Worm (Caenorhabditis elegans) whole organism, mixed stage, embryonic: Measurements from ENCODE around the gene islo-1.
A peak's percentile ranks its signal among the peaks of the same experiment; 100 is the strongest.

Source experiments
- M03D4.4 ChIP-seq: sonication (generic microtip); optimal IDR thresholded peaks from 2 replicates; lab custom pipeline; 2017; ENCODE audit warnings: mild to moderate bottlenecking, missing genetic modification characterization, missing compliant biosample characterization
- bed-3 ChIP-seq: fragments of 200-800 bp; sonication (Bioruptor generic); optimal IDR thresholded peaks from 3 replicates; lab custom pipeline; 2018; ENCODE audit warnings: mild to moderate bottlenecking, missing genetic modification characterization, moderate library complexity, missing compliant biosample characterization
- blmp-1 ChIP-seq: fragments of 150-350 bp; optimal IDR thresholded peaks from 2 replicates; lab custom pipeline; 2014; ENCODE audit warnings: missing biosample characterization, missing genetic modification characterization
- ceh-43 ChIP-seq: fragments of 200-800 bp; sonication (Bioruptor generic); optimal IDR thresholded peaks from 2 replicates; lab custom pipeline; 2018; ENCODE audit warnings: mild to moderate bottlenecking, missing genetic modification characterization, moderate library complexity, missing compliant biosample characterization
- ceh-83 ChIP-seq: fragments of 200-800 bp; sonication (Bioruptor generic); optimal IDR thresholded peaks from 2 replicates; lab custom pipeline; 2018; ENCODE audit warnings: mild to moderate bottlenecking, missing genetic modification characterization, missing compliant biosample characterization
- ces-1 ChIP-seq: fragments of 150-350 bp; optimal IDR thresholded peaks from 2 replicates; lab custom pipeline; 2014; ENCODE audit warnings: missing biosample characterization, missing genetic modification reagents, missing genetic modification characterization
- cnd-1 ChIP-seq: fragments of 200-800 bp; sonication (Bioruptor generic); optimal IDR thresholded peaks from 2 replicates; lab custom pipeline; 2018; ENCODE audit warnings: mild to moderate bottlenecking, missing genetic modification characterization, missing compliant biosample characterization
- drap-1 ChIP-seq: fragments of 200-800 bp; sonication (Bioruptor generic); optimal IDR thresholded peaks from 3 replicates; lab custom pipeline; 2018; ENCODE audit warnings: mild to moderate bottlenecking, missing genetic modification characterization, missing compliant biosample characterization
- elt-1 ChIP-seq: sonication (generic microtip); optimal IDR thresholded peaks from 2 replicates; lab custom pipeline; 2017; ENCODE audit warnings: missing genetic modification characterization, mild to moderate bottlenecking, missing compliant biosample characterization, antibody characterized with exemption, moderate library complexity, borderline replicate concordance; ENCODE audit not compliant: insufficient read depth
- elt-3 ChIP-seq: fragments of 150-350 bp; optimal IDR thresholded peaks from 2 replicates; lab custom pipeline; 2014; ENCODE audit warnings: missing biosample characterization, missing genetic modification characterization
- flh-1 ChIP-seq: fragments of 200-800 bp; sonication (Bioruptor generic); optimal IDR thresholded peaks from 2 replicates; lab custom pipeline; 2018; ENCODE audit warnings: mild to moderate bottlenecking, missing genetic modification characterization, moderate library complexity, missing compliant biosample characterization
- ham-2 ChIP-seq: fragments of 200-800 bp; sonication (Bioruptor generic); optimal IDR thresholded peaks from 2 replicates; lab custom pipeline; 2018; ENCODE audit warnings: mild to moderate bottlenecking, missing genetic modification characterization, missing compliant biosample characterization
- hlh-1 ChIP-seq: fragments of 150-350 bp; optimal IDR thresholded peaks from 2 replicates; lab custom pipeline; 2014; ENCODE audit warnings: missing biosample characterization, missing genetic modification reagents, missing genetic modification characterization
- lin-32 ChIP-seq: fragments of 200-800 bp; sonication (Bioruptor generic); optimal IDR thresholded peaks from 2 replicates; lab custom pipeline; 2018; ENCODE audit warnings: mild to moderate bottlenecking, missing genetic modification characterization, missing compliant biosample characterization
- lsy-2 ChIP-seq: fragments of 150-350 bp; optimal IDR thresholded peaks from 2 replicates; lab custom pipeline; 2014; ENCODE audit warnings: missing biosample characterization, missing genetic modification characterization
- mab-5 ChIP-seq: fragments of 150-350 bp; optimal IDR thresholded peaks from 2 replicates; lab custom pipeline; 2014; ENCODE audit warnings: missing biosample characterization, missing genetic modification characterization
- mep-1 ChIP-seq: fragments of 150-350 bp; optimal IDR thresholded peaks from 2 replicates; lab custom pipeline; 2017; ENCODE audit warnings: missing biosample characterization, missing genetic modification reagents, missing genetic modification characterization, inconsistent platforms
- mls-2 ChIP-seq: sonication (generic microtip); optimal IDR thresholded peaks from 2 replicates; lab custom pipeline; 2016; ENCODE audit warnings: mild to moderate bottlenecking, missing genetic modification characterization, moderate library complexity, missing compliant biosample characterization
- nhr-12 ChIP-seq: fragments of 150-350 bp; optimal IDR thresholded peaks from 2 replicates; lab custom pipeline; 2014; ENCODE audit warnings: missing biosample characterization, missing genetic modification characterization
- nhr-2 ChIP-seq: fragments of 150-350 bp; optimal IDR thresholded peaks from 2 replicates; lab custom pipeline; 2014; ENCODE audit warnings: missing biosample characterization, missing genetic modification characterization
- nhr-237 ChIP-seq: fragments of 150-350 bp; optimal IDR thresholded peaks from 2 replicates; lab custom pipeline; 2014; ENCODE audit warnings: missing biosample characterization, missing genetic modification characterization
- nhr-28 ChIP-seq: fragments of 150-350 bp; optimal IDR thresholded peaks from 2 replicates; lab custom pipeline; 2014; ENCODE audit warnings: missing biosample characterization, missing genetic modification characterization
- nhr-76 ChIP-seq: sonication (generic microtip); optimal IDR thresholded peaks from 2 replicates; lab custom pipeline; 2017; ENCODE audit warnings: missing biosample characterization, missing genetic modification characterization
- pha-4 ChIP-seq: fragments of 150-350 bp; optimal IDR thresholded peaks from 2 replicates; lab custom pipeline; 2018; ENCODE audit warnings: missing biosample characterization, missing genetic modification reagents, missing genetic modification characterization
- sem-2 ChIP-seq: fragments of 200-800 bp; sonication (Bioruptor generic); optimal IDR thresholded peaks from 2 replicates; lab custom pipeline; 2018; ENCODE audit warnings: mild to moderate bottlenecking, missing genetic modification characterization, missing compliant biosample characterization
- snpc-4 ChIP-seq: fragments of 150-350 bp; optimal IDR thresholded peaks from 2 replicates; lab custom pipeline; 2014; ENCODE audit warnings: missing biosample characterization, missing genetic modification characterization
- sptf-1 ChIP-seq: sonication (generic microtip); optimal IDR thresholded peaks from 2 replicates; lab custom pipeline; 2017; ENCODE audit warnings: mild to moderate bottlenecking, missing genetic modification characterization, moderate library complexity, missing compliant biosample characterization
- tbx-8 ChIP-seq: fragments of 200-800 bp; sonication (Bioruptor generic); optimal IDR thresholded peaks from 2 replicates; lab custom pipeline; 2018; ENCODE audit warnings: mild to moderate bottlenecking, missing genetic modification characterization, moderate library complexity, missing compliant biosample characterization
- unc-120 ChIP-seq: sonication (generic microtip); optimal IDR thresholded peaks from 2 replicates; lab custom pipeline; 2017; ENCODE audit warnings: missing genetic modification characterization, missing compliant biosample characterization; ENCODE audit not compliant: poor library complexity, severe bottlenecking
- unc-39 ChIP-seq: fragments of 150-350 bp; optimal IDR thresholded peaks from 2 replicates; lab custom pipeline; 2014; ENCODE audit warnings: missing biosample characterization, missing genetic modification characterization
- unc-62 ChIP-seq: fragments of 150-350 bp; optimal IDR thresholded peaks from 2 replicates; lab custom pipeline; 2014; ENCODE audit warnings: missing biosample characterization, missing genetic modification reagents, missing genetic modification characterization
- ztf-11 ChIP-seq: fragments of 150-350 bp; optimal IDR thresholded peaks from 2 replicates; lab custom pipeline; 2014; ENCODE audit warnings: missing biosample characterization, missing genetic modification characterization

The islo-1 gene

ce11 chrIV:8173610-8174009, 37.4 kb downstream of the islo-1 start:
- peak; percentile 83 for TF ChIP-seq blmp-1 (tag; lab: Kevin White, UChicago)
- TF ChIP-seq mls-2 (tag; lab: Kevin White, UChicago) = no peak
- TF ChIP-seq, all 35 proteins: peak for 1

DNA sequence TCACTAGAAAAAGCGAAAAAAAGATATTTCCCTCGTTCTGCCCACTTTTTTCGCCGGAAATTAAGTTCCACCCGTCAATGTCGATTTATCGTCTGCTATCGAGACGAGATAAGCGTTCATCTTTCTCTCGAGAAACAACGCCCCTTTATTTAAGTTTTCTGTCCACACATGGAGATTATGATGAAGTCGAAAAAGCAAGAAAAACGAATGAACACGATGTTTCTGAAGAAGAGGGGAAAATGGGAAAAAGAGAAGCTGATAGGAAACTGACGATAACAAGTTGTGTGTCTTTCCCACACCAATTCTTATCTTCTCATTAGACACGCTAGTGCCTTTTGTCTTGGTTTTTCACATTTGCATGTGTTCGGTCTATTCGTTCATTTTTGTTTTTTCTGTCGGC, 38.6 kb downstream of the islo-1 start:
- no peak for TF ChIP-seq M03D4.4 (tag; lab: Kevin White, UChicago)
- TF ChIP-seq elt-3 (tag; lab: Kevin White, UChicago) = no peak
- TF ChIP-seq sem-2 = no peak
- no peak for TF ChIP-seq unc-62 (GFP tag; lab: Kevin White, UChicago)
- TF ChIP-seq bed-3 = no peak
- no peak for TF ChIP-seq lsy-2 (tag; lab: Kevin White, UChicago)
- no peak for TF ChIP-seq mep-1 (tag; lab: Kevin White, UChicago)
- no peak for TF ChIP-seq ces-1 (GFP tag; lab: Kevin White, UChicago)
- TF ChIP-seq ztf-11 (tag; lab: Kevin White, UChicago) = no peak
- no peak for TF ChIP-seq lin-32 (GFP tag; lab: Kevin White, UChicago)
- TF ChIP-seq mls-2 (tag; lab: Kevin White, UChicago) = no peak
- TF ChIP-seq snpc-4 (tag; lab: Kevin White, UChicago) = no peak
- no peak for TF ChIP-seq hlh-1 (tag; lab: Kevin White, UChicago)
- no peak for TF ChIP-seq unc-120
- no peak for TF ChIP-seq ceh-83 (GFP tag; lab: Kevin White, UChicago)
- no peak for TF ChIP-seq sptf-1 (tag; lab: Kevin White, UChicago)

DNA sequence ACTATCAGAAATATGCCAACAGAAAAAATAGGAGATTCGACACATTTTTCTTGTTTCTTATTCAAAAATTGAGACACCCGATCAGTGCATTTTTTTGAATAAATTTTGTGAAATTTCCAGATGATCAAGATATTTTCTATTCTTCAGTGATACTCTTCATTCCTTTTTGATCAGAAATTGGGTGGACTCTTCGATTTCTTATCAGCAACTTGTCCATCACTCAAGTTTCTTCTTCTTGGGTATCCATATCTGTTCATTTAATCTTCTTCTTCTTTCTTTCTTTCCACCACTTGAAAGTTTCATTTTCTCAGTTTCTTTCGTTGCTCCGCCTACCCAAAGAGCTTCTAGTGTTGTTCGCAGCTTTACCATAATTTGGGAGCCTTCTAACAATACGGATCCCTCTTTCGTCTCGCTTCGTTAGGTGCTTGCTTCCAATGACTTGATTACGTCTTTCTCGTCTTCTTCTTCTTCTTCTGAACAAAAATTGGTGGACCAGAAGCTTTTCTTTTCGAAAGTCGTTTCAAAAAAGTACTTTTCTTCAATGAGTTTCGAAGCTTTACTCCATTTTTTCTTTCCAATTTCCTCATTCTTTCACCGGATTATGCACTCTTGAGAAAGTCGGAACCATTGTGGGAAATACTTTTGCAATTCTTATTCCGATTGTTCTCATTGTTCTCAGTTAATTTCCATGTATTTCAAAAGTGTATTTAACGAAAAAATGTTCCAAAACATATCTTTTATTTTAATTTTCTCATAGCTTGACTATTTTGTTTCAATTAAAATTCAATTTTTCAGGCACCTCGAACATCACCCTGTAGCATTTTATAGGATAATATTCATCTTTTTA, 39.7 kb downstream of the islo-1 start, which contains the start of gene pct-1:
pct-1 (plus strand) TSS at position 797 of the 847 bp plus-strand sequence.
- TF ChIP-seq tbx-8 = no peak
- no peak for TF ChIP-seq nhr-76
- TF ChIP-seq elt-3 (tag; lab: Kevin White, UChicago) = no peak
- TF ChIP-seq ces-1 (GFP tag; lab: Kevin White, UChicago) = peak; percentile 69
- TF ChIP-seq unc-39 (tag; lab: Kevin White, UChicago) = no peak

DNA sequence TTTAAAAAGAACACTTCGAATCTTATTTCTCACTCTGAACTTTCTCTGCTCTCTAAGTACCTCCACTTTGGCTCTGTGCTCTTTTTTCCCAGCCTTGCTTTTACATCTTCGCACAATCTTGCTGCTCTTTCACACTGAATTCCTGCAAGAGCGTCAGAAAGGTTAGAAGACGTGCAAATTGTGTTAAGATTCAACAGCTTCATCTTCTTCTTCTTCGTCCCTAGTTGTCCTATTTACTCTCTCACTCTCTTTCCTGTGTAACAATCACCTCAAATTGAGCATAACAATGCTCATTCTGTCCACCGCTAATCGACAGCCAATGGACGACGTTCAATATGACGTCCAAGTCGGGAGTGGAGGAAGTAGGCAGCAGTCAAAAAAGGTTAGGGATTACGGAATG, 45.2 kb downstream of the islo-1 start:
- no peak for TF ChIP-seq ham-2 (GFP tag; lab: Kevin White, UChicago)
- peak; percentile 87 for TF ChIP-seq ces-1 (GFP tag; lab: Kevin White, UChicago)

DNA sequence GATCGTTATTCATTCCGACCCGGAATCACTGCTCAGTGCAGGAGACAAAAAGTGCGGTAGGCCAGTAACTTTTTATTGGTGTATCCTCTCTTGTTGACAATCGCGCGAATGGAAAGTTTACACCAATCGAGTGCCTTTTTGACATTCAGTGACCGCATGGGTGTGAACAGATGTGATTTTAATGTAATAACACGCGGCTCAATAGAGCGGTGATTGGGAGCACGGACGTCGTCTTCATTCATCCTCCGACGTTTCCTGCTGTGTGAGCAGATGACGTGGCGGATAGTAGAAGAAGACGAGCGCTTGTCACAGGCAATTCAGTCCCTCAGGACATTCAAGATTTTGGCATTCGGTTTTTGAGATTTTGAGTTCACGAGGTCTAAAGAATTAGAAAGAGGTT, 46.4 kb downstream of the islo-1 start:
- no peak for TF ChIP-seq flh-1 (GFP tag; lab: Kevin White, UChicago)
- peak; percentile 80 for TF ChIP-seq ces-1 (GFP tag; lab: Kevin White, UChicago)
- TF ChIP-seq pha-4 = peak; percentile 13
- TF ChIP-seq mab-5 (tag; lab: Kevin White, UChicago) = no peak
- peak; percentile 55 for TF ChIP-seq nhr-2 (tag; lab: Kevin White, UChicago)
- no peak for TF ChIP-seq ceh-43 (GFP tag; lab: Kevin White, UChicago)
- TF ChIP-seq hlh-1 (tag; lab: Kevin White, UChicago) = peak; percentile 15
- no peak for TF ChIP-seq bed-3
- TF ChIP-seq nhr-12 (tag; lab: Kevin White, UChicago) = no peak
- TF ChIP-seq cnd-1 (tag; lab: Kevin White, UChicago) = peak; percentile 61
- TF ChIP-seq elt-3 (tag; lab: Kevin White, UChicago) = no peak
- TF ChIP-seq blmp-1 (tag; lab: Kevin White, UChicago) = no peak
- no peak for TF ChIP-seq sem-2
- peak; percentile 12 for TF ChIP-seq ztf-11 (tag; lab: Kevin White, UChicago)
- TF ChIP-seq lin-32 (GFP tag; lab: Kevin White, UChicago) = no peak
- TF ChIP-seq nhr-237 (tag; lab: Kevin White, UChicago) = no peak
- no peak for TF ChIP-seq unc-120
- no peak for TF ChIP-seq elt-1 (tag; lab: Kevin White, UChicago)
- TF ChIP-seq snpc-4 (tag; lab: Kevin White, UChicago) = no peak
- no peak for TF ChIP-seq nhr-28
- TF ChIP-seq drap-1 (GFP tag; lab: Kevin White, UChicago) = no peak
- no peak for TF ChIP-seq unc-39 (tag; lab: Kevin White, UChicago)
